Fruit fly (Drosophila melanogaster) whole organism, wandering third instar larva: ENCODE data around the gene CG15385.

Source experiments
- Abd-B ChIP-seq: fragments of >200 bp; optimal IDR thresholded peaks from 2 replicates; lab custom pipeline; 2017; ENCODE audit warnings: missing biosample characterization, missing genetic modification characterization
- CG32264 ChIP-seq: fragments of 200-800 bp; sonication (Bioruptor generic); optimal IDR thresholded peaks from 2 replicates; lab custom pipeline; 2016; ENCODE audit warnings: missing biosample characterization, missing genetic modification characterization
- CG9705 ChIP-seq: fragments of 200-800 bp; sonication (Bioruptor generic); optimal IDR thresholded peaks from 2 replicates; lab custom pipeline; 2018; ENCODE audit warnings: missing biosample characterization, mild to moderate bottlenecking, missing genetic modification characterization
- CrebA ChIP-seq: fragments of 200-800 bp; sonication (Bioruptor generic); optimal IDR thresholded peaks from 2 replicates; lab custom pipeline; 2016; ENCODE audit warnings: missing biosample characterization, mild to moderate bottlenecking, missing genetic modification characterization, borderline replicate concordance
- Dfd ChIP-seq: fragments of >200 bp; optimal IDR thresholded peaks from 2 replicates; lab custom pipeline; 2017; ENCODE audit warnings: missing biosample characterization, missing genetic modification characterization
- Dif ChIP-seq: fragments of 200-275, 200-300 bp; sonication (Bioruptor generic); optimal IDR thresholded peaks from 2 replicates; lab custom pipeline; 2018; ENCODE audit warnings: missing biosample characterization, missing genetic modification characterization; ENCODE audit not compliant: partially characterized antibody
- GATAd ChIP-seq: sonication (Bioruptor generic); optimal IDR thresholded peaks from 2 replicates; lab custom pipeline; 2016; ENCODE audit warnings: missing biosample characterization, missing genetic modification characterization
- HLH106 ChIP-seq: fragments of 200-800 bp; optimal IDR thresholded peaks from 3 replicates; lab custom pipeline; 2019; ENCODE audit warnings: missing biosample characterization, mild to moderate bottlenecking, missing genetic modification characterization, moderate library complexity
- Hnf4 ChIP-seq: fragments of 200-800 bp; sonication (Bioruptor generic); optimal IDR thresholded peaks from 2 replicates; lab custom pipeline; 2016; ENCODE audit warnings: missing biosample characterization, mild to moderate bottlenecking, missing genetic modification characterization
- Hr78 ChIP-seq: fragments of >200 bp; optimal IDR thresholded peaks from 2 replicates; lab custom pipeline; 2017; ENCODE audit warnings: missing biosample characterization, missing genetic modification characterization
- Hr83 ChIP-seq: fragments of 200-300 bp; sonication (Bioruptor generic); optimal IDR thresholded peaks from 2 replicates; lab custom pipeline; 2016; ENCODE audit warnings: missing biosample characterization, mild to moderate bottlenecking, missing genetic modification characterization, moderate library complexity; ENCODE audit not compliant: poor library complexity, severe bottlenecking
- Jra ChIP-seq: sonication (Bioruptor generic); optimal IDR thresholded peaks from 2 replicates; lab custom pipeline; 2016; ENCODE audit warnings: missing biosample characterization, missing genetic modification characterization
- Mio ChIP-seq: sonication (Bioruptor generic); optimal IDR thresholded peaks from 2 replicates; lab custom pipeline; 2016; ENCODE audit warnings: missing biosample characterization, missing genetic modification characterization
- Myc ChIP-seq: fragments of >200 bp; optimal IDR thresholded peaks from 2 replicates; lab custom pipeline; 2017
- N ChIP-seq: fragments of >200 bp; optimal IDR thresholded peaks from 2 replicates; lab custom pipeline; 2018; ENCODE audit warnings: missing biosample characterization, missing external identifiers, missing genetic modification characterization
- OdsH ChIP-seq: fragments of 200-800 bp; sonication (Bioruptor generic); optimal IDR thresholded peaks from 2 replicates; lab custom pipeline; 2016; ENCODE audit warnings: missing biosample characterization, mild to moderate bottlenecking, missing genetic modification characterization
- Rel ChIP-seq, 2 experiments: fragments of 200-800 bp; sonication (Bioruptor generic) in 1 of 2; optimal IDR thresholded peaks; 2 replicates in 1 of 2; 3 replicates in 1 of 2; lab custom pipeline; 2016 to 2019; ENCODE audit warnings: mild to moderate bottlenecking in 2 of 2, missing biosample characterization in 2 of 2, missing genetic modification characterization in 2 of 2, moderate library complexity in 1 of 2
- Sp1 ChIP-seq: fragments of 200-800 bp; sonication (Bioruptor generic); optimal IDR thresholded peaks from 3 replicates; lab custom pipeline; 2019; ENCODE audit warnings: missing biosample characterization, mild to moderate bottlenecking, missing genetic modification characterization, moderate library complexity
- Vsx2 ChIP-seq: fragments of 200-300, 225-300 bp; sonication (Bioruptor generic); optimal IDR thresholded peaks from 2 replicates; lab custom pipeline; 2018; ENCODE audit warnings: missing biosample characterization, missing genetic modification characterization; ENCODE audit not compliant: partially characterized antibody
- br ChIP-seq: fragments of 200-800 bp; sonication (Bioruptor generic); optimal IDR thresholded peaks from 2 replicates; lab custom pipeline; 2016; ENCODE audit warnings: missing biosample characterization, missing genetic modification characterization
- brk ChIP-seq: fragments of 200-800 bp; sonication (Bioruptor generic); optimal IDR thresholded peaks from 2 replicates; lab custom pipeline; 2016; ENCODE audit warnings: missing biosample characterization, mild to moderate bottlenecking, missing genetic modification characterization
- dl ChIP-seq, 2 experiments: fragments of 175-275, 200-275 bp in 1 of 2; fragments of 200-275 bp in 1 of 2; sonication (Bioruptor generic); optimal IDR thresholded peaks; lab custom pipeline; 2018; ENCODE audit warnings: mild to moderate bottlenecking in 2 of 2, missing biosample characterization in 2 of 2, missing genetic modification characterization in 2 of 2, moderate library complexity in 2 of 2; ENCODE audit not compliant: partially characterized antibody in 2 of 2, insufficient read depth in 1 of 2
- dmrt93B ChIP-seq: fragments of 200-800 bp; sonication (Bioruptor generic); optimal IDR thresholded peaks from 2 replicates; lab custom pipeline; 2018; ENCODE audit warnings: missing biosample characterization, mild to moderate bottlenecking, missing genetic modification characterization
- dsf ChIP-seq: sonication (Bioruptor generic); optimal IDR thresholded peaks from 2 replicates; lab custom pipeline; 2016; ENCODE audit warnings: missing biosample characterization, missing genetic modification characterization, borderline replicate concordance
- ey ChIP-seq: fragments of 200-800 bp; sonication (Bioruptor generic); optimal IDR thresholded peaks from 2 replicates; lab custom pipeline; 2016; ENCODE audit warnings: missing biosample characterization, missing genetic modification characterization
- foxo ChIP-seq, 2 experiments: fragments of 200-800 bp; sonication (Bioruptor generic); optimal IDR thresholded peaks; 2 replicates in 1 of 2; 3 replicates in 1 of 2; lab custom pipeline; 2016 to 2017; ENCODE audit warnings: missing biosample characterization in 2 of 2, missing genetic modification characterization in 2 of 2
- fru ChIP-seq: fragments of 200-800 bp; sonication (Bioruptor generic); optimal IDR thresholded peaks from 3 replicates; lab custom pipeline; 2016; ENCODE audit warnings: missing biosample characterization, mild to moderate bottlenecking, missing genetic modification characterization
- h ChIP-seq: fragments of 200-800 bp; sonication (Bioruptor generic); optimal IDR thresholded peaks from 3 replicates; lab custom pipeline; 2016; ENCODE audit warnings: missing biosample characterization, mild to moderate bottlenecking, missing genetic modification characterization
- jim ChIP-seq: fragments of 175-275, 200-325 bp; sonication (Bioruptor generic); optimal IDR thresholded peaks from 2 replicates; lab custom pipeline; 2016; ENCODE audit warnings: missing biosample characterization, mild to moderate bottlenecking, missing genetic modification characterization
- lola ChIP-seq: fragments of >200 bp; optimal IDR thresholded peaks from 2 replicates; lab custom pipeline; 2017; ENCODE audit warnings: missing biosample characterization, missing genetic modification characterization
- pan ChIP-seq: fragments of >200 bp; optimal IDR thresholded peaks from 2 replicates; lab custom pipeline; 2017
- psq ChIP-seq: fragments of 200-800 bp; sonication (Bioruptor generic); optimal IDR thresholded peaks from 3 replicates; lab custom pipeline; 2017; ENCODE audit warnings: missing biosample characterization, mild to moderate bottlenecking, missing genetic modification characterization, moderate library complexity
- rgr ChIP-seq: fragments of 200-800 bp; sonication (Bioruptor generic); optimal IDR thresholded peaks from 3 replicates; lab custom pipeline; 2016; ENCODE audit warnings: missing biosample characterization, mild to moderate bottlenecking, missing genetic modification characterization
- sage ChIP-seq: fragments of 200-800 bp; sonication (Bioruptor generic); optimal IDR thresholded peaks from 2 replicates; lab custom pipeline; 2016; ENCODE audit warnings: missing biosample characterization, mild to moderate bottlenecking, missing genetic modification characterization
- sv ChIP-seq: fragments of 200-800 bp; sonication (Bioruptor generic); optimal IDR thresholded peaks from 3 replicates; lab custom pipeline; 2016; ENCODE audit warnings: missing biosample characterization, missing genetic modification characterization
- tai ChIP-seq: sonication (Bioruptor generic); optimal IDR thresholded peaks from 2 replicates; lab custom pipeline; 2016; ENCODE audit warnings: missing biosample characterization, missing genetic modification characterization
- usp ChIP-seq: fragments of >200 bp; optimal IDR thresholded peaks from 2 replicates; lab custom pipeline; 2017; ENCODE audit warnings: missing biosample characterization, missing genetic modification characterization
- woc ChIP-seq: sonication (Bioruptor generic); optimal IDR thresholded peaks from 2 replicates; lab custom pipeline; 2016; ENCODE audit warnings: missing biosample characterization, mild to moderate bottlenecking, missing genetic modification characterization

CG15385 gene

dm6 chr2L:2221649-2222150, 9.3 kb upstream of the CG15385 start:
- TF ChIP-seq CG32264 (GFP tag; lab: Kevin White, UChicago) (peak; percentile 95), lola (GFP tag; lab: Kevin White, UChicago) (no peak), jim (GFP tag; lab: Kevin White, UChicago) (peak; percentile 83), rgr (peak; percentile 99), CrebA (no peak), dsf (GFP tag; lab: Kevin White, UChicago) (peak; percentile 93), CG9705 (GFP tag; lab: Kevin White, UChicago) (peak; percentile 89), ey (GFP tag; lab: Kevin White, UChicago) (peak; percentile 98), Vsx2 (GFP tag; lab: Kevin White, UChicago) (no peak), Mio (peak; percentile 86), N (GFP tag; lab: Kevin White, UChicago) (no peak), pan (no peak), sv (peak; percentile 89), Rel (GFP tag; optimal IDR thresholded peaks at IDR 0.05; lab: Kevin White, UChicago) (peak; percentile 87), Rel (tag; optimal IDR thresholded peaks at IDR 0.05; lab: Kevin White, UChicago) (peak; percentile 88), Dif (GFP tag; lab: Kevin White, UChicago) (peak; percentile 78), dl (GFP tag; optimal IDR thresholded peaks at IDR 0.05; lab: Kevin White, UChicago; ENCODE audit: insufficient read depth in 1 of 2, partially characterized antibody in 2 of 2) (peak; percentile 54 to 79), woc (GFP tag; lab: Kevin White, UChicago) (peak; percentile 93), Hr78 (GFP tag; lab: Kevin White, UChicago) (no peak), OdsH (GFP tag; lab: Kevin White, UChicago) (peak; percentile 99), psq (GFP tag; lab: Kevin White, UChicago) (peak; percentile 98), dmrt93B (peak; percentile 89), fru (GFP tag; lab: Kevin White, UChicago) (peak; percentile 98), brk (GFP tag; lab: Kevin White, UChicago) (peak; percentile 98), Hr83 (GFP tag; lab: Kevin White, UChicago) (peak; percentile 100), HLH106 (tag; lab: Kevin White, UChicago) (peak; percentile 97), Jra (GFP tag; lab: Kevin White, UChicago) (peak; percentile 98), h (GFP tag; lab: Kevin White, UChicago) (peak; percentile 99), Myc (lab: Kevin White, UChicago) (no peak), sage (GFP tag; lab: Kevin White, UChicago) (peak; percentile 96), GATAd (GFP tag; lab: Kevin White, UChicago) (peak; percentile 96), br (peak; percentile 99), Abd-B (GFP tag; lab: Kevin White, UChicago) (no peak), usp (no peak), Hnf4 (GFP tag; lab: Kevin White, UChicago) (peak; percentile 99), tai (peak; percentile 97), Sp1 (GFP tag; lab: Kevin White, UChicago) (peak; percentile 99), foxo (GFP tag; optimal IDR thresholded peaks at IDR 0.05; lab: Kevin White, UChicago) (peak; percentile 85 to 98), Dfd (GFP tag; lab: Kevin White, UChicago) (no peak)

- TF ChIP-seq usp: no peak
- TF ChIP-seq rgr: peak; percentile 66
- TF ChIP-seq Rel (GFP tag; optimal IDR thresholded peaks at IDR 0.05; lab: Kevin White, UChicago): no peak
- TF ChIP-seq Rel (tag; optimal IDR thresholded peaks at IDR 0.05; lab: Kevin White, UChicago): peak; percentile 68
Observed at dm6 chr2L:2220573-2221332, 8.4 kb upstream of the CG15385 start, which contains the start of gene papi. Gene papi, plus strand, starts transcription at chr2L:2220748.
